Fruit fly (Drosophila melanogaster) whole organism, adult: Measurements from ENCODE around the gene CG31038.

ENCODE experiments used
- CG12768 ChIP-seq: fragments of 200-800 bp; sonication (Bioruptor generic); optimal IDR thresholded peaks from 2 replicates; lab custom pipeline; 2017; ENCODE audit warnings: missing biosample characterization, missing genetic modification characterization, mild to moderate bottlenecking, moderate library complexity, missing genetic modification reagents
- CG7101 ChIP-seq: fragments of 200-800 bp; sonication (Bioruptor generic); optimal IDR thresholded peaks from 2 replicates; lab custom pipeline; 2018; ENCODE audit warnings: missing biosample characterization, mild to moderate bottlenecking, missing genetic modification characterization, moderate library complexity
- Clk ChIP-seq: fragments of 200-800 bp; sonication (Bioruptor generic); optimal IDR thresholded peaks from 2 replicates; lab custom pipeline; 2017; ENCODE audit warnings: missing biosample characterization, missing genetic modification characterization
- Crg-1 ChIP-seq: fragments of 200-800 bp; sonication (Bioruptor generic); optimal IDR thresholded peaks from 2 replicates; lab custom pipeline; 2016; ENCODE audit warnings: missing biosample characterization, missing genetic modification characterization
- bab1 ChIP-seq: fragments of 200-800 bp; sonication (Bioruptor generic); optimal IDR thresholded peaks from 3 replicates; lab custom pipeline; 2019; ENCODE audit warnings: missing biosample characterization, mild to moderate bottlenecking, missing genetic modification characterization, moderate library complexity
- kay ChIP-seq: fragments of 200-800 bp; sonication (Bioruptor generic); peaks from one replicate; lab custom pipeline; 2016; ENCODE audit warnings: missing biosample characterization, missing genetic modification characterization, borderline replicate concordance
- ovo ChIP-seq: fragments of 200-800 bp; sonication (Bioruptor generic); optimal IDR thresholded peaks from 2 replicates; lab custom pipeline; 2016; ENCODE audit warnings: missing biosample characterization, missing genetic modification characterization
- pad ChIP-seq: fragments of 200-800 bp; sonication (Bioruptor generic); optimal IDR thresholded peaks from 3 replicates; lab custom pipeline; 2017; ENCODE audit warnings: missing biosample characterization, missing genetic modification characterization, mild to moderate bottlenecking, moderate library complexity, missing genetic modification reagents
- toe ChIP-seq: fragments of 200-800 bp; sonication (Bioruptor generic); optimal IDR thresholded peaks from 2 replicates; lab custom pipeline; 2016; ENCODE audit warnings: missing biosample characterization, missing genetic modification characterization

DNA sequence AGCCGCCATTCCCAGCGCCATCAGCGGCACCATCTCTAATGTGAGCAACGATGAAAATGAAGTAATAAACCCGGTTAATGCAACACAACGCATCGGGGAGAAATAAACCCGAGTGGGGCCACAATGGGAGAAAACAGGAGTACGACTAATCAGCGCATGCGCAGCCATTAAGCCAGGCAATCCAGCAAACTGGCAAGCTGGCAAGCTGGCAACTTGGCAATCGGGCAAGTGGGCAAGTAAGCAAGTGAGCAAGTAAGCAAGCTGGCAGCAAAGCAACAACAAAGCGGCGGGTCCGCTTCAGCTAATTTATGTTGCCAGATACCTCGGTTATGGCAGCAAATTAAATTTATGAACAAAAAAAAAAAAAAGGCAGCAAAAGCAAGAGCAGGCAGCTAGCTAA, 22.8 kb downstream of the CG31038 start:
- no peak for TF ChIP-seq CG12768
- TF ChIP-seq Crg-1 (GFP tag; lab: Kevin White, UChicago): no peak
- TF ChIP-seq pad (GFP tag; lab: Kevin White, UChicago): no peak
- no peak for TF ChIP-seq kay
- no peak for TF ChIP-seq toe (GFP tag; lab: Kevin White, UChicago)
- TF ChIP-seq Clk (GFP tag; lab: Kevin White, UChicago): no peak
- TF ChIP-seq ovo: no peak
- TF ChIP-seq bab1: no peak
- TF ChIP-seq CG7101: no peak
